Fruit fly (Drosophila melanogaster) whole organism, embryonic: ENCODE data around the gene Scgbeta.
A peak's percentile ranks its signal among the peaks of the same experiment; 100 is the strongest.

Source experiments
- Atf6 ChIP-seq: fragments of 200-800 bp; sonication (Bioruptor generic); IDR thresholded peaks from 2 replicates; pipeline ENCODE4 v1.3.6; 2022; ENCODE audit warnings: missing biosample characterization, missing genetic modification characterization
- CG10147 ChIP-seq: fragments of 200-800 bp; sonication (Bioruptor generic); optimal IDR thresholded peaks from 2 replicates; lab custom pipeline; 2019; ENCODE audit warnings: missing biosample characterization, mild to moderate bottlenecking, missing genetic modification characterization, moderate library complexity
- CG10462 ChIP-seq: fragments of 200-800 bp; sonication (Bioruptor generic); optimal IDR thresholded peaks from 2 replicates; lab custom pipeline; 2016; ENCODE audit warnings: missing biosample characterization, missing genetic modification characterization
- CG12104 ChIP-seq: fragments of 200-800 bp; sonication (Bioruptor generic); optimal IDR thresholded peaks from 3 replicates; lab custom pipeline; 2016; ENCODE audit warnings: missing biosample characterization, missing genetic modification characterization
- CG15269 ChIP-seq: fragments of 200-800 bp; sonication (Bioruptor generic); optimal IDR thresholded peaks from 2 replicates; lab custom pipeline; 2018; ENCODE audit warnings: missing biosample characterization, mild to moderate bottlenecking, missing genetic modification characterization, moderate library complexity
- CG16863 ChIP-seq: fragments of 200-800 bp; sonication (Bioruptor generic); optimal IDR thresholded peaks from 3 replicates; lab custom pipeline; 2016; ENCODE audit warnings: missing biosample characterization, missing genetic modification characterization
- CG18476 ChIP-seq: fragments of 200-800 bp; sonication (Bioruptor generic); optimal IDR thresholded peaks from 2 replicates; lab custom pipeline; 2016; ENCODE audit warnings: missing biosample characterization, mild to moderate bottlenecking, missing genetic modification characterization
- CG2120 ChIP-seq: fragments of 200-800 bp; sonication (Bioruptor generic); optimal IDR thresholded peaks from 3 replicates; lab custom pipeline; 2016; ENCODE audit warnings: missing biosample characterization, missing genetic modification characterization
- CG2129 ChIP-seq: fragments of 200-800 bp; sonication (Bioruptor generic); IDR thresholded peaks from 2 replicates; pipeline ENCODE4 v1.3.6; 2022; ENCODE audit warnings: missing biosample characterization, missing genetic modification characterization; ENCODE audit not compliant: partially characterized antibody
- CG2678 ChIP-seq: fragments of 200-800 bp; sonication (Bioruptor generic); optimal IDR thresholded peaks from 3 replicates; lab custom pipeline; 2019; ENCODE audit warnings: missing biosample characterization, mild to moderate bottlenecking, missing genetic modification characterization, moderate library complexity
- CG2712 ChIP-seq: fragments of 200-800 bp; optimal IDR thresholded peaks from 3 replicates; lab custom pipeline; 2019; ENCODE audit warnings: missing biosample characterization, mild to moderate bottlenecking, missing genetic modification characterization, moderate library complexity
- CG2875 ChIP-seq: fragments of 200-800 bp; sonication (Bioruptor generic); optimal IDR thresholded peaks from 2 replicates; lab custom pipeline; 2017; ENCODE audit warnings: missing biosample characterization, mild to moderate bottlenecking, missing genetic modification characterization, missing genetic modification reagents
- CG2889 ChIP-seq: fragments of 200-800 bp; sonication (Bioruptor generic); IDR thresholded peaks from 3 replicates; pipeline ENCODE4 v1.3.6; 2022; ENCODE audit warnings: missing biosample characterization, missing genetic modification characterization
- CG3065 ChIP-seq: fragments of 200-800 bp; sonication (Bioruptor generic); optimal IDR thresholded peaks from 2 replicates; lab custom pipeline; 2016; ENCODE audit warnings: missing biosample characterization, missing genetic modification characterization
- CG31224 ChIP-seq: fragments of 200-800 bp; sonication (Bioruptor generic); IDR thresholded peaks from 2 replicates; pipeline ENCODE4 v1.3.6; 2022; ENCODE audit warnings: missing biosample characterization, missing genetic modification characterization
- CG4617 ChIP-seq: fragments of 200-800 bp; sonication (Bioruptor generic); optimal IDR thresholded peaks from 3 replicates; lab custom pipeline; 2016; ENCODE audit warnings: missing biosample characterization, missing genetic modification characterization, borderline replicate concordance
- CG5245 ChIP-seq: fragments of 200-800 bp; sonication (Bioruptor generic); optimal IDR thresholded peaks from 3 replicates; lab custom pipeline; 2016; ENCODE audit warnings: missing biosample characterization, missing genetic modification characterization
- CG6791 ChIP-seq: fragments of 200-800 bp; sonication (Bioruptor generic); IDR thresholded peaks from 3 replicates; pipeline ENCODE4 v1.3.6; 2022; ENCODE audit warnings: missing biosample characterization, missing genetic modification characterization; ENCODE audit not compliant: partially characterized antibody
- CG8478 ChIP-seq: fragments of >200 bp; optimal IDR thresholded peaks from 2 replicates; lab custom pipeline; 2018
- CG9437 ChIP-seq: fragments of 200-800 bp; sonication (Bioruptor generic); optimal IDR thresholded peaks from 2 replicates; lab custom pipeline; 2018; ENCODE audit warnings: missing biosample characterization, mild to moderate bottlenecking, missing genetic modification characterization
- CG9932 ChIP-seq: fragments of 200-800 bp; sonication (Bioruptor generic); IDR thresholded peaks from 2 replicates; pipeline ENCODE4 v1.3.6; 2022; ENCODE audit warnings: missing biosample characterization, missing genetic modification characterization
- Dbx ChIP-seq: fragments of 200-800 bp; sonication (Bioruptor generic); IDR thresholded peaks from 3 replicates; pipeline ENCODE4 v1.3.6; 2022; ENCODE audit warnings: missing biosample characterization, missing genetic modification characterization
- Dll ChIP-seq: fragments of 200-800 bp; sonication (Bioruptor generic); IDR thresholded peaks from 4 replicates; pipeline ENCODE4 v1.3.6; 2022; ENCODE audit warnings: missing biosample characterization, missing genetic modification characterization; ENCODE audit not compliant: partially characterized antibody
- Eip74EF ChIP-seq, 2 experiments: fragments of 200-800 bp in 1 of 2; fragments of >200 bp in 1 of 2; sonication (Bioruptor generic) in 1 of 2; optimal IDR thresholded peaks; 2 replicates each; lab custom pipeline; 2017 to 2019; ENCODE audit warnings: missing biosample characterization in 2 of 2, missing genetic modification characterization in 2 of 2, mild to moderate bottlenecking in 1 of 2, moderate library complexity in 1 of 2
- Fer2 ChIP-seq: fragments of 200-800 bp; sonication (Bioruptor generic); optimal IDR thresholded peaks from 2 replicates; lab custom pipeline; 2018; ENCODE audit warnings: missing biosample characterization, mild to moderate bottlenecking, missing genetic modification characterization, moderate library complexity
- Hsf ChIP-seq: fragments of 200-800 bp; sonication (Bioruptor generic); optimal IDR thresholded peaks from 3 replicates; lab custom pipeline; 2016; ENCODE audit warnings: missing biosample characterization, missing genetic modification characterization
- Mad ChIP-seq: fragments of 200-800 bp; sonication (Bioruptor generic); optimal IDR thresholded peaks from 2 replicates; lab custom pipeline; 2016; ENCODE audit warnings: missing biosample characterization, missing genetic modification characterization
- Nf-YA ChIP-seq: fragments of 200-800 bp; sonication (Bioruptor generic); IDR thresholded peaks from 2 replicates; pipeline ENCODE4 v1.3.6; 2022; ENCODE audit warnings: missing biosample characterization, missing genetic modification characterization
- Nf-YC ChIP-seq: fragments of 200-800 bp; optimal IDR thresholded peaks from 3 replicates; lab custom pipeline; 2019; ENCODE audit warnings: missing biosample characterization, mild to moderate bottlenecking, missing genetic modification characterization, moderate library complexity
- Side ChIP-seq: fragments of 200-800 bp; sonication (Bioruptor generic); optimal IDR thresholded peaks from 2 replicates; lab custom pipeline; 2016; ENCODE audit warnings: missing biosample characterization, missing genetic modification characterization
- Sox100B ChIP-seq: fragments of 200-800 bp; sonication (Bioruptor generic); optimal IDR thresholded peaks from 3 replicates; lab custom pipeline; 2018; ENCODE audit warnings: missing biosample characterization, mild to moderate bottlenecking, missing genetic modification characterization
- Ssrp ChIP-seq: fragments of 200-800 bp; sonication (Bioruptor generic); optimal IDR thresholded peaks from 2 replicates; lab custom pipeline; 2018; ENCODE audit warnings: missing biosample characterization, mild to moderate bottlenecking, missing genetic modification characterization, moderate library complexity
- YL-1 ChIP-seq: fragments of 200-800 bp; sonication (Bioruptor generic); optimal IDR thresholded peaks from 3 replicates; lab custom pipeline; 2017; ENCODE audit warnings: missing biosample characterization, mild to moderate bottlenecking, missing genetic modification characterization
- ase ChIP-seq: fragments of 200-800 bp; sonication (Bioruptor generic); IDR thresholded peaks from 3 replicates; pipeline ENCODE4 v1.3.6; 2022; ENCODE audit warnings: missing biosample characterization, missing genetic modification characterization
- br ChIP-seq: fragments of >200 bp; optimal IDR thresholded peaks from 2 replicates; lab custom pipeline; 2017
- dmrt11E ChIP-seq: fragments of 200-800 bp; sonication (Bioruptor generic); optimal IDR thresholded peaks from 3 replicates; lab custom pipeline; 2018; ENCODE audit warnings: missing biosample characterization, mild to moderate bottlenecking, missing genetic modification characterization, moderate library complexity
- emc ChIP-seq: fragments of 200-800 bp; sonication (Bioruptor generic); optimal IDR thresholded peaks from 2 replicates; lab custom pipeline; 2016; ENCODE audit warnings: missing biosample characterization, missing genetic modification characterization
- fu2 ChIP-seq: fragments of 200-800 bp; sonication (Bioruptor generic); optimal IDR thresholded peaks from 2 replicates; lab custom pipeline; 2016; ENCODE audit warnings: missing biosample characterization, missing genetic modification characterization
- gcm2 ChIP-seq: fragments of 200-800 bp; sonication (Bioruptor generic); optimal IDR thresholded peaks from 2 replicates; lab custom pipeline; 2016; ENCODE audit warnings: missing biosample characterization, missing genetic modification characterization
- gsb ChIP-seq: fragments of 200-800 bp; sonication (Bioruptor generic); IDR thresholded peaks from 2 replicates; pipeline ENCODE4 v1.3.6; 2022; ENCODE audit warnings: missing biosample characterization, missing genetic modification characterization
- mld ChIP-seq: fragments of 200-800 bp; sonication (Bioruptor generic); IDR thresholded peaks from 3 replicates; pipeline ENCODE4 v1.3.6; 2022; ENCODE audit warnings: missing biosample characterization, missing genetic modification characterization; ENCODE audit not compliant: partially characterized antibody
- nerfin-1 ChIP-seq: fragments of 200-800 bp; sonication (Bioruptor generic); optimal IDR thresholded peaks from 3 replicates; lab custom pipeline; 2019; ENCODE audit warnings: missing biosample characterization, mild to moderate bottlenecking, missing genetic modification characterization, moderate library complexity
- odd ChIP-seq: fragments of 200-800 bp; sonication (Bioruptor generic); optimal IDR thresholded peaks from 2 replicates; lab custom pipeline; 2017; ENCODE audit warnings: missing biosample characterization, mild to moderate bottlenecking, missing genetic modification characterization
- pum ChIP-seq: fragments of 200-800 bp; sonication (Bioruptor generic); optimal IDR thresholded peaks from 2 replicates; lab custom pipeline; 2016; ENCODE audit warnings: missing biosample characterization, missing genetic modification characterization
- run ChIP-seq: fragments of 200-800 bp; sonication (Bioruptor generic); optimal IDR thresholded peaks from 3 replicates; lab custom pipeline; 2018; ENCODE audit warnings: missing biosample characterization, mild to moderate bottlenecking, missing genetic modification characterization
- sens-2 ChIP-seq: fragments of 200-800 bp; sonication (Bioruptor generic); IDR thresholded peaks from 2 replicates; pipeline ENCODE4 v1.3.6; 2022; ENCODE audit warnings: missing biosample characterization, missing genetic modification characterization
- slbo ChIP-seq: fragments of 200-800 bp; sonication (Bioruptor generic); IDR thresholded peaks from 2 replicates; pipeline ENCODE4 v1.3.6; 2022; ENCODE audit warnings: missing biosample characterization, missing genetic modification characterization
- sob ChIP-seq: fragments of 200-800 bp; sonication (Bioruptor generic); IDR thresholded peaks from 2 replicates; pipeline ENCODE4 v1.3.6; 2022; ENCODE audit warnings: missing biosample characterization, missing genetic modification characterization
- tap ChIP-seq: fragments of 200-800 bp; optimal IDR thresholded peaks from 3 replicates; lab custom pipeline; 2019; ENCODE audit warnings: missing biosample characterization, mild to moderate bottlenecking, missing genetic modification characterization, moderate library complexity
- tin ChIP-seq: fragments of 200-800 bp; sonication (Bioruptor generic); optimal IDR thresholded peaks from 3 replicates; lab custom pipeline; 2016; ENCODE audit warnings: missing biosample characterization, missing genetic modification characterization
- tup ChIP-seq: fragments of 200-800 bp; sonication (Bioruptor generic); optimal IDR thresholded peaks from 2 replicates; lab custom pipeline; 2016; ENCODE audit warnings: missing biosample characterization, mild to moderate bottlenecking, missing genetic modification characterization, moderate library complexity
- yki ChIP-seq: fragments of >200 bp; optimal IDR thresholded peaks from 3 replicates; lab custom pipeline; 2018

Scgbeta gene

DNA sequence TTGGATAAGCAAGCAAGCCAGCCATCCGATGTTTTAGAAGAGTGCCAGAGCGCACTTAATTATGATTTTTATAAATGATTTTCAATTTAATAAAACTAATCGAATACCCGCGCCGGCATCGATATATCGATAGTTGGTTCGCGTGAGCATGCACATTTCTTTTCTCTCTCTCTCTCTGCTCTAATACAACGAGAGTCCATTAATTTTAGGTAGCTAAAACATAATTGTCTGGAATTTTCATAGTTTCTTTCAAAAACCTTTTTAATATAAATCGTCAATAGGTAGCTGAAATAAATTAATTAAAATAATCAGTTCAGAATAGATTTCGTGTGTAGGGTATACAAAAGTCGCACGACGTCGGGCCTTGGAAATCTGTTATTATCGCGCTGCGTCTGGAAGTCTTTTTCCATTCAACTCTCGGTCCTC, 26.7 kb upstream of the Scgbeta start, which contains the start of gene CG18549 (continued):
- TF ChIP-seq CG2875 (GFP tag; lab: Kevin White, UChicago) (peak; percentile 100), CG15269 (peak; percentile 100), Nf-YC (tag; lab: Kevin White, UChicago) (peak; percentile 95), sens-2 (GFP tag; lab: Robert Waterston, UW) (peak; percentile 100), nerfin-1 (peak; percentile 100), CG18476 (GFP tag; lab: Kevin White, UChicago) (peak; percentile 99), YL-1 (peak; percentile 100), CG16863 (peak; percentile 99), yki (no peak), tup (GFP tag; lab: Kevin White, UChicago) (peak; percentile 99), pum (GFP tag; lab: Kevin White, UChicago) (peak; percentile 99), tap (peak; percentile 100), gcm2 (GFP tag; lab: Kevin White, UChicago) (peak; percentile 99), Hsf (peak; percentile 100), Fer2 (tag; lab: Kevin White, UChicago) (peak; percentile 99), CG5245 (GFP tag; lab: Kevin White, UChicago) (peak; percentile 100), odd (GFP tag; lab: Kevin White, UChicago) (peak; percentile 100), CG12104 (GFP tag; lab: Kevin White, UChicago) (peak; percentile 100), ase (peak; percentile 100), run (tag; lab: Kevin White, UChicago) (peak; percentile 100), gsb (GFP tag; lab: Robert Waterston, UW) (peak; percentile 100), CG10147 (peak; percentile 100), CG2889 (GFP tag; lab: Robert Waterston, UW) (peak; percentile 99), mld (GFP tag; lab: Robert Waterston, UW) (no peak; the same call in 2 of the 3 replicates), sob (GFP tag; lab: Robert Waterston, UW) (peak; percentile 100), CG8478 (lab: Kevin White, UChicago) (no peak), CG2129 (peak; percentile 62), tin (peak; percentile 100), CG3065 (GFP tag; lab: Kevin White, UChicago) (peak; percentile 99), CG4617 (GFP tag; lab: Kevin White, UChicago) (peak; percentile 99), Side (GFP tag; lab: Kevin White, UChicago) (peak; percentile 99), Atf6 (GFP tag; lab: Robert Waterston, UW) (peak; percentile 100), fu2 (peak; percentile 98), slbo (GFP tag; lab: Robert Waterston, UW) (peak; percentile 100), CG2120 (GFP tag; lab: Kevin White, UChicago) (peak; percentile 100), CG2678 (tag; lab: Kevin White, UChicago) (peak; percentile 100), CG10462 (GFP tag; lab: Kevin White, UChicago) (peak; percentile 99), CG9437 (GFP tag; lab: Kevin White, UChicago) (peak; percentile 97), Sox100B (GFP tag; lab: Kevin White, UChicago) (peak; percentile 100), CG6791 (peak; percentile 81), CG31224 (peak; percentile 98), Ssrp (peak; percentile 100), Dll (GFP tag; lab: Robert Waterston, UW) (peak; percentile 90), dmrt11E (tag; lab: Kevin White, UChicago) (peak; percentile 100), Dbx (GFP tag; lab: Robert Waterston, UW) (peak; percentile 100), CG9932 (GFP tag; lab: Robert Waterston, UW) (peak; percentile 99), Nf-YA (GFP tag; lab: Robert Waterston, UW) (peak; percentile 100), emc (GFP tag; lab: Kevin White, UChicago) (peak; percentile 97), br (lab: Kevin White, UChicago) (no peak), Eip74EF (GFP tag; optimal IDR thresholded peaks at IDR 0.05; lab: Kevin White, UChicago) (peak in 1 of 2 experiments; percentile 100), CG2712 (tag; lab: Kevin White, UChicago) (peak; percentile 100), Mad (GFP tag; lab: Kevin White, UChicago) (peak; percentile 99)
